Fruit fly (Drosophila melanogaster) whole organism, prepupa: Measurements from ENCODE around the gene lic.

ENCODE experiments used
- Blimp-1 ChIP-seq: fragments of 200-800 bp; sonication (Bioruptor generic); optimal IDR thresholded peaks from 3 replicates; lab custom pipeline; 2017; ENCODE audit warnings: missing biosample characterization, missing genetic modification characterization, mild to moderate bottlenecking, moderate library complexity, missing genetic modification reagents
- CG10631 ChIP-seq: fragments of 200-800 bp; sonication (Bioruptor generic); optimal IDR thresholded peaks from 2 replicates; lab custom pipeline; 2016; ENCODE audit warnings: missing biosample characterization, missing genetic modification characterization
- CG10669 ChIP-seq: fragments of 200-800 bp; sonication (Bioruptor generic); optimal IDR thresholded peaks from 3 replicates; lab custom pipeline; 2018; ENCODE audit warnings: missing biosample characterization, mild to moderate bottlenecking, missing genetic modification characterization, moderate library complexity
- CG11294 ChIP-seq: fragments of 200-800 bp; sonication (Bioruptor generic); IDR thresholded peaks from 2 replicates; pipeline ENCODE4 v1.3.6; 2022; ENCODE audit warnings: missing biosample characterization, missing genetic modification characterization
- CG11762 ChIP-seq: fragments of 200-800 bp; sonication (Bioruptor generic); optimal IDR thresholded peaks from 3 replicates; lab custom pipeline; 2016; ENCODE audit warnings: missing biosample characterization, missing genetic modification characterization; ENCODE audit not compliant: insufficient read depth
- CG15336 ChIP-seq: fragments of 200-800 bp; sonication (Bioruptor generic); IDR thresholded peaks from 2 replicates; pipeline ENCODE4 v1.3.6; 2022; ENCODE audit warnings: missing biosample characterization, missing genetic modification characterization
- CG1621 ChIP-seq: fragments of 200-800 bp; sonication (Bioruptor generic); optimal IDR thresholded peaks from 3 replicates; lab custom pipeline; 2018; ENCODE audit warnings: missing biosample characterization, mild to moderate bottlenecking, missing genetic modification characterization
- CG16779 ChIP-seq: fragments of 200-800 bp; sonication (Bioruptor generic); optimal IDR thresholded peaks from 3 replicates; lab custom pipeline; 2017; ENCODE audit warnings: missing biosample characterization, mild to moderate bottlenecking, missing genetic modification characterization
- CG32006 ChIP-seq: fragments of 200-800 bp; sonication (Bioruptor generic); optimal IDR thresholded peaks from 3 replicates; lab custom pipeline; 2017; ENCODE audit warnings: missing biosample characterization, mild to moderate bottlenecking, missing genetic modification characterization
- CG34406 ChIP-seq: fragments of 200-800 bp; sonication (Bioruptor generic); optimal IDR thresholded peaks from 3 replicates; lab custom pipeline; 2016; ENCODE audit warnings: missing biosample characterization, missing genetic modification characterization
- CG3919 ChIP-seq: fragments of 200-800 bp; sonication (Bioruptor generic); optimal IDR thresholded peaks from 3 replicates; lab custom pipeline; 2016; ENCODE audit warnings: missing biosample characterization, missing genetic modification characterization
- CG4318 ChIP-seq: fragments of 200-800 bp; sonication (Bioruptor generic); optimal IDR thresholded peaks from 3 replicates; lab custom pipeline; 2017; ENCODE audit warnings: missing biosample characterization, mild to moderate bottlenecking, missing genetic modification characterization
- CG6276 ChIP-seq: fragments of 200-800 bp; sonication (Bioruptor generic); optimal IDR thresholded peaks from 2 replicates; lab custom pipeline; 2017; ENCODE audit warnings: missing biosample characterization, mild to moderate bottlenecking, missing genetic modification characterization
- CG6808 ChIP-seq: fragments of 200-800 bp; sonication (Bioruptor generic); optimal IDR thresholded peaks from 3 replicates; lab custom pipeline; 2017; ENCODE audit warnings: missing biosample characterization, missing genetic modification characterization, mild to moderate bottlenecking, moderate library complexity, missing genetic modification reagents
- CG6854 ChIP-seq: fragments of 200-800 bp; sonication (Bioruptor generic); optimal IDR thresholded peaks from 2 replicates; lab custom pipeline; 2017; ENCODE audit warnings: missing biosample characterization, mild to moderate bottlenecking, missing genetic modification characterization
- CG7368 ChIP-seq: fragments of 200-800 bp; sonication (Bioruptor generic); optimal IDR thresholded peaks from 3 replicates; lab custom pipeline; 2016; ENCODE audit warnings: missing biosample characterization, missing genetic modification characterization
- CG8119 ChIP-seq: fragments of 200-800 bp; sonication (Bioruptor generic); IDR thresholded peaks from 3 replicates; pipeline ENCODE4 v1.3.6; 2022; ENCODE audit warnings: missing biosample characterization, missing genetic modification characterization
- CG8632 ChIP-seq: fragments of 200-800 bp; sonication (Bioruptor generic); optimal IDR thresholded peaks from 3 replicates; lab custom pipeline; 2016; ENCODE audit warnings: missing biosample characterization, missing genetic modification characterization
- CG9139 ChIP-seq: fragments of 200-800 bp; sonication (Bioruptor generic); optimal IDR thresholded peaks from 3 replicates; lab custom pipeline; 2017; ENCODE audit warnings: missing biosample characterization, mild to moderate bottlenecking, missing genetic modification characterization
- Eip78C ChIP-seq: fragments of 200-800 bp; sonication (Bioruptor generic); peaks from one replicate; lab custom pipeline; 2016; ENCODE audit warnings: missing biosample characterization, missing genetic modification characterization
- Eip93F ChIP-seq: fragments of 200-800 bp; sonication (Bioruptor generic); optimal IDR thresholded peaks from 2 replicates; lab custom pipeline; 2016; ENCODE audit warnings: missing biosample characterization, mild to moderate bottlenecking, missing genetic modification characterization
- Ets21C ChIP-seq: fragments of 200-800 bp; sonication (Bioruptor generic); optimal IDR thresholded peaks from 3 replicates; lab custom pipeline; 2016; ENCODE audit warnings: missing biosample characterization, missing genetic modification characterization
- Hr39 ChIP-seq: fragments of 200-800 bp; sonication (Bioruptor generic); optimal IDR thresholded peaks from 2 replicates; lab custom pipeline; 2016; ENCODE audit warnings: missing biosample characterization, missing genetic modification characterization
- Hr4 ChIP-seq: fragments of 200-800 bp; sonication (Bioruptor generic); optimal IDR thresholded peaks from 3 replicates; lab custom pipeline; 2016; ENCODE audit warnings: missing biosample characterization, missing genetic modification characterization
- Lpt ChIP-seq: fragments of 200-800 bp; sonication (Bioruptor generic); optimal IDR thresholded peaks from 3 replicates; lab custom pipeline; 2016; ENCODE audit warnings: missing biosample characterization, missing genetic modification characterization
- OdsH ChIP-seq: fragments of 200-800 bp; sonication (Bioruptor generic); optimal IDR thresholded peaks from 3 replicates; lab custom pipeline; 2016; ENCODE audit warnings: missing biosample characterization, missing genetic modification characterization
- Sox14 ChIP-seq: fragments of 200-800 bp; sonication (Bioruptor generic); optimal IDR thresholded peaks from 3 replicates; lab custom pipeline; 2016; ENCODE audit warnings: missing biosample characterization, missing genetic modification characterization
- Sox15 ChIP-seq: fragments of 200-800 bp; sonication (Bioruptor generic); optimal IDR thresholded peaks from 3 replicates; lab custom pipeline; 2016; ENCODE audit warnings: missing biosample characterization, missing genetic modification characterization
- cyc ChIP-seq: fragments of 200-800 bp; sonication (Bioruptor generic); optimal IDR thresholded peaks from 3 replicates; lab custom pipeline; 2016; ENCODE audit warnings: missing biosample characterization, missing genetic modification characterization
- dsx ChIP-seq: fragments of 200-800 bp; optimal IDR thresholded peaks from 3 replicates; lab custom pipeline; 2019; ENCODE audit warnings: missing biosample characterization, mild to moderate bottlenecking, missing genetic modification characterization, moderate library complexity; ENCODE audit not compliant: poor library complexity, severe bottlenecking
- esn ChIP-seq: fragments of 200-800 bp; sonication (Bioruptor generic); optimal IDR thresholded peaks from 2 replicates; lab custom pipeline; 2016; ENCODE audit warnings: missing biosample characterization, mild to moderate bottlenecking, missing genetic modification characterization, moderate library complexity
- fd59A ChIP-seq: fragments of 200-800 bp; sonication (Bioruptor generic); optimal IDR thresholded peaks from 2 replicates; lab custom pipeline; 2017; ENCODE audit warnings: missing biosample characterization, mild to moderate bottlenecking, missing genetic modification characterization, missing genetic modification reagents
- fkh ChIP-seq: fragments of 200-800 bp; sonication (Bioruptor generic); optimal IDR thresholded peaks from 3 replicates; lab custom pipeline; 2017; ENCODE audit warnings: missing biosample characterization, mild to moderate bottlenecking, missing genetic modification characterization, moderate library complexity
- pdm3 ChIP-seq: fragments of 200-800 bp; sonication (Bioruptor generic); optimal IDR thresholded peaks from 3 replicates; lab custom pipeline; 2016; ENCODE audit warnings: missing biosample characterization, missing genetic modification characterization
- ss ChIP-seq, 2 experiments: fragments of 200-800 bp; sonication (Bioruptor generic); optimal IDR thresholded peaks; 2 replicates in 1 of 2; 3 replicates in 1 of 2; lab custom pipeline; 2017 to 2018; ENCODE audit warnings: mild to moderate bottlenecking in 2 of 2, missing biosample characterization in 2 of 2, missing genetic modification characterization in 2 of 2, moderate library complexity in 1 of 2
- svp ChIP-seq: fragments of 200-800 bp; sonication (Bioruptor generic); peaks from one replicate; lab custom pipeline; 2016; ENCODE audit warnings: missing biosample characterization, missing genetic modification characterization
- topi ChIP-seq: fragments of 200-800 bp; sonication (Bioruptor generic); optimal IDR thresholded peaks from 3 replicates; lab custom pipeline; 2016; ENCODE audit warnings: missing biosample characterization, missing genetic modification characterization

lic gene

DNA sequence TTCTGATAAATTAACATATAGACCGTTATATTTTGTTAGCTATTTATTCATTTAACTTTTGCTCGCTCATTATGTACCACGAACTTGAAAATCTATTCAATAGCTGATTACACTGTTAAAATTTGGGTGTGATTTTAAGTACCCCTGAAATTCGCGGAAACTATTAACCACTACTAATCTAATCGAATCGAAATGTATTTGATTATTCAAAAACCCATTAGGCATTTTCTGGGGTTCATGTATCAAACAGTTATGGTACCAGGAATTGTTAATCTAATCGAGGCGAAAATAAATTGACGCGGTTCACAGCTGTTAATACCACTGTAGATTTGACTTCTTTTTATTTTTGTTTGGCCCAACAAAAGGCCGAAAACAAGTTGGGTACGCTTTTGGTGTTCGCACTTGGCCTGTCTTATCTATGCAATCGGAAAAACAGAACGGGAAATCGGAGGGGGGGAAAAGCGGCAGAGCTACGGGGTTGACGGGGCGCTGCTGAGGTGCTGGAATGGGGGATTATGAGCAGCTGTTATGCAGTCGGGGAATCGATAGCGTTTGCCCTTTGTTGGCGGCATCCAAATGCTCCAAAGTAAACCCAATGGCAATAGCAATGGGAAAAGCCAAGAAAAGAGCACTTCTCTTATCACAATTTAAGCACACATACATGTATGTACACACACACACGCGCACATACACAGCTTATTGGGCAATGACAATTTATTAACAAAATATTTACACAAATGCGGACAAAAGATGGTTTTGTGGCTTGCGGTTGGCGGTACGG lies 2.7 kb upstream of the lic start:
- TF ChIP-seq CG4318, result peak; percentile 33
- peak; percentile 53 for TF ChIP-seq CG32006
- no peak for TF ChIP-seq CG6808 (GFP tag; lab: Kevin White, UChicago)
- TF ChIP-seq pdm3 (GFP tag; lab: Kevin White, UChicago), result no peak
- TF ChIP-seq CG10669 (GFP tag; lab: Kevin White, UChicago), result peak; percentile 19
- no peak for TF ChIP-seq Sox15
- no peak for TF ChIP-seq CG1621
- peak; percentile 7 for TF ChIP-seq topi (GFP tag; lab: Kevin White, UChicago)
- no peak for TF ChIP-seq CG16779 (tag; lab: Kevin White, UChicago)
- TF ChIP-seq esn (GFP tag; lab: Kevin White, UChicago), result peak; percentile 19
- TF ChIP-seq Eip78C (GFP tag; lab: Kevin White, UChicago), result peak; percentile 59
- peak; percentile 67 for TF ChIP-seq svp
- TF ChIP-seq CG15336, result no peak
- peak; percentile 87 for TF ChIP-seq fkh (GFP tag; lab: Kevin White, UChicago)
- peak; percentile 13 for TF ChIP-seq Ets21C (GFP tag; lab: Kevin White, UChicago)
- TF ChIP-seq CG10631 (GFP tag; lab: Kevin White, UChicago), result peak; percentile 1
- TF ChIP-seq Eip93F (GFP tag; lab: Kevin White, UChicago), result no peak
- TF ChIP-seq OdsH (GFP tag; lab: Kevin White, UChicago), result peak; percentile 32
- peak; percentile 32 for TF ChIP-seq Hr39
- peak; percentile 23 for TF ChIP-seq cyc
- peak; percentile 49 for TF ChIP-seq Hr4 (GFP tag; lab: Kevin White, UChicago)
- no peak for TF ChIP-seq Blimp-1 (GFP tag; lab: Kevin White, UChicago)

DNA sequence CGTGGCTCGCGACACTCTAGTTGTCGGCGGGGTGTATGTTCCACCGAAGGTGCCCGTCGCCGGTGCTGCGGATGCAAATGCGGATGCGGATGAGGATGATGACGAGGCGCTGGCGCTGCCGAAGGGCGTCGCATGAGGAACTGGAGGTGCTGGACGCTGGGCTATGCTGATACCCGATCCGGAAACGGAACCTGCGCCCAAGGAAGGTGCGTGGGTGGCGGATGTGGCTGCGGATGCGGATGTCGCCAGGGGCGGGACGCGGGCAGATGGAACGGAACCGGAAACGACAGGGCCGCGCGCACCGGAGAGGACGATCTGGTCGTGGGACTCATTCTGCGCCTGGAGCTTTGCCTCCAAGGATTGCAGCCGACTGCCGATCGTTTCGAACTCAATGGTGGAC lies 1.6 kb upstream of the lic start:
- TF ChIP-seq Eip78C (GFP tag; lab: Kevin White, UChicago), result peak; percentile 7
- TF ChIP-seq topi (GFP tag; lab: Kevin White, UChicago), result no peak

DNA sequence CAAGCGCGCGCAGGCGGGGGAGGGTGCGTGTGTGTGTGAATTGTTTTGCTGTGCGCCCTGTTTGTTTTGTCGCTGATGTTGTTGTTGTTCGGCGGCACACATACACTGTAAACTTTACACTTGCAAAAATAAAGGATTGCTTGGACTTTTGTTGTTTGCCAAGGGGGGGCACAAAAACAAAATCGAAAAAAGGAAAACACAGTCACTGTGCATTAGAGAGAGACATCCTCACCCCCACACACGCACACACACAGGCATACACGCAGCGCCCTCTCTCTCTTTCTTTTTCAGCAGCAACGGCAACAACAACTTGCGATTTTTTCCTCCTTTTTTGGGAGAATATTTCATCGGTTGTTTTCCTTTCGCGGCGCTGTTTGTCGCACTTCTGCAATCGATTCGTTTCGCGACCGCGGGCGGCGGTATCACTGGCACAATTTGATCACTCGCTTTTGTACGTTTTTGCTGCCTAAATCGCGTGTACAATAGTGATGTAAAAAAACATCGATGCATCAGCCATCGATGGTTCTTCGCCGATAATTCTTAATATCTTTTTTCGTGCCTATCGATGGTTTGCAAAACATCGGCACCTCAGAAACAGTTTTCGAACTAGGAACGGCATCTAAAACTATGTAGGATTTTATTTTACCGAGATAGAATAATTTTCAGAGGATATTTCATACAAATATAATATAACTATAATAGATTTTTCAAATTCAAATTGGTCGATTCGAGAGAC lies 857 bp upstream of the lic start, which contains the start of gene hep:
hep (minus strand) TSS at position 515 of the 736 bp plus-strand sequence.
- TF ChIP-seq Hr4 (GFP tag; lab: Kevin White, UChicago) (no peak), CG11762 (GFP tag; lab: Kevin White, UChicago) (no peak), cyc (no peak), CG15336 (peak; percentile 28; the same call in 1 of the 2 replicates), Sox14 (GFP tag; lab: Kevin White, UChicago) (peak; percentile 5), CG7368 (GFP tag; lab: Kevin White, UChicago) (no peak), dsx (GFP tag; lab: Kevin White, UChicago) (peak; percentile 7), fd59A (peak; percentile 1), svp (no peak), fkh (GFP tag; lab: Kevin White, UChicago) (peak; percentile 69), CG6854 (peak; percentile 29), ss (GFP tag; optimal IDR thresholded peaks at IDR 0.05; lab: Kevin White, UChicago) (peak; percentile 16 to 50), CG32006 (peak; percentile 35), CG34406 (GFP tag; lab: Kevin White, UChicago) (no peak), Hr39 (no peak), CG8119 (GFP tag; lab: Robert Waterston, UW) (peak; percentile 52; the same call in 2 of the 3 replicates), Lpt (GFP tag; lab: Kevin White, UChicago) (peak; percentile 19), CG9139 (no peak), CG8632 (GFP tag; lab: Kevin White, UChicago) (peak; percentile 30), CG3919 (peak; percentile 36), CG11294 (GFP tag; lab: Robert Waterston, UW) (no peak), Eip78C (GFP tag; lab: Kevin White, UChicago) (peak; percentile 63), CG6276 (GFP tag; lab: Kevin White, UChicago) (peak; percentile 42)
